Fruit fly (Drosophila melanogaster) whole organism, embryonic: ENCODE measurements around the gene CG3918.
"Not testable (repeated sequence)": the region's sequence is repeated elsewhere in the genome, so short reads cannot be mapped to it uniquely, and the experiment has no call there.

Source experiments
- BtbVII ChIP-seq: fragments of 200-800 bp; sonication (Bioruptor generic); optimal IDR thresholded peaks from 3 replicates; lab custom pipeline; 2017; ENCODE audit warnings: missing biosample characterization, mild to moderate bottlenecking, missing genetic modification characterization
- Bteb2 ChIP-seq: fragments of 200-800 bp; sonication (Bioruptor generic); optimal IDR thresholded peaks from 2 replicates; lab custom pipeline; 2016; ENCODE audit warnings: missing biosample characterization, missing genetic modification characterization
- CG10267 ChIP-seq: fragments of 200-800 bp; sonication (Bioruptor generic); optimal IDR thresholded peaks from 2 replicates; lab custom pipeline; 2018; ENCODE audit warnings: missing biosample characterization, mild to moderate bottlenecking, missing genetic modification characterization, moderate library complexity
- CG12391 ChIP-seq: fragments of 200-800 bp; sonication (Bioruptor generic); optimal IDR thresholded peaks from 3 replicates; lab custom pipeline; 2018; ENCODE audit warnings: missing biosample characterization, mild to moderate bottlenecking, missing genetic modification characterization, moderate library complexity
- CG13775 ChIP-seq: fragments of 200-800 bp; sonication (Bioruptor generic); optimal IDR thresholded peaks from 3 replicates; lab custom pipeline; 2017; ENCODE audit warnings: missing biosample characterization, mild to moderate bottlenecking, missing genetic modification characterization
- CG14667 ChIP-seq: fragments of 200-800 bp; sonication (Bioruptor generic); IDR thresholded peaks from 2 replicates; pipeline ENCODE4 v1.3.6; 2022; ENCODE audit warnings: missing biosample characterization, missing genetic modification characterization
- CG15601 ChIP-seq: fragments of 200-800 bp; sonication (Bioruptor generic); optimal IDR thresholded peaks from 3 replicates; lab custom pipeline; 2019; ENCODE audit warnings: missing biosample characterization, mild to moderate bottlenecking, missing genetic modification characterization, moderate library complexity
- CG1792 ChIP-seq: fragments of 200-800 bp; sonication (Bioruptor generic); optimal IDR thresholded peaks from 2 replicates; lab custom pipeline; 2016; ENCODE audit warnings: missing biosample characterization, missing genetic modification characterization
- CG18599 ChIP-seq: fragments of 200-800 bp; sonication (Bioruptor generic); optimal IDR thresholded peaks from 3 replicates; lab custom pipeline; 2017; ENCODE audit warnings: missing biosample characterization, missing genetic modification characterization, mild to moderate bottlenecking, moderate library complexity, missing genetic modification reagents
- CG2120 ChIP-seq: fragments of 200-800 bp; sonication (Bioruptor generic); optimal IDR thresholded peaks from 3 replicates; lab custom pipeline; 2016; ENCODE audit warnings: missing biosample characterization, missing genetic modification characterization
- CG32767 ChIP-seq: fragments of 200-800 bp; sonication (Bioruptor generic); IDR thresholded peaks from 2 replicates; pipeline ENCODE4 v1.3.6; 2022; ENCODE audit warnings: missing biosample characterization, missing genetic modification characterization
- CG34422 ChIP-seq: fragments of 200-800 bp; sonication (Bioruptor generic); IDR thresholded peaks from 3 replicates; pipeline ENCODE4 v1.3.6; 2022; ENCODE audit warnings: missing biosample characterization, missing genetic modification characterization
- CG4424 ChIP-seq: fragments of 200-800 bp; sonication (Bioruptor generic); optimal IDR thresholded peaks from 3 replicates; lab custom pipeline; 2016; ENCODE audit warnings: missing biosample characterization, missing genetic modification characterization
- CG5180 ChIP-seq: fragments of 200-800 bp; sonication (Bioruptor generic); optimal IDR thresholded peaks from 3 replicates; lab custom pipeline; 2017; ENCODE audit warnings: missing biosample characterization, missing genetic modification characterization, mild to moderate bottlenecking, moderate library complexity, missing genetic modification reagents
- CG6813 ChIP-seq: fragments of 200-800 bp; sonication (Bioruptor generic); optimal IDR thresholded peaks from 2 replicates; lab custom pipeline; 2017; ENCODE audit warnings: missing biosample characterization, missing genetic modification characterization, mild to moderate bottlenecking, moderate library complexity, missing genetic modification reagents
- CG7786 ChIP-seq: fragments of 200-800 bp; sonication (Bioruptor generic); optimal IDR thresholded peaks from 2 replicates; lab custom pipeline; 2016; ENCODE audit warnings: missing biosample characterization, missing genetic modification characterization
- CG7928 ChIP-seq: fragments of 200-800 bp; sonication (Bioruptor generic); optimal IDR thresholded peaks from 2 replicates; lab custom pipeline; 2017; ENCODE audit warnings: missing biosample characterization, mild to moderate bottlenecking, missing genetic modification characterization
- CG9215 ChIP-seq: fragments of 200-800 bp; sonication (Bioruptor generic); IDR thresholded peaks from 2 replicates; pipeline ENCODE4 v1.3.6; 2022; ENCODE audit warnings: missing biosample characterization, missing genetic modification characterization
- CHES-1-like ChIP-seq: fragments of 200-800 bp; sonication (Bioruptor generic); optimal IDR thresholded peaks from 2 replicates; lab custom pipeline; 2016; ENCODE audit warnings: missing biosample characterization, missing genetic modification characterization
- CoRest ChIP-seq: fragments of 200-800 bp; sonication (Bioruptor generic); optimal IDR thresholded peaks from 3 replicates; lab custom pipeline; 2018; ENCODE audit warnings: missing biosample characterization, mild to moderate bottlenecking, missing genetic modification characterization, moderate library complexity
- Drgx ChIP-seq: fragments of 200-800 bp; sonication (Bioruptor generic); IDR thresholded peaks from 2 replicates; pipeline ENCODE4 v1.3.6; 2022; ENCODE audit warnings: missing biosample characterization, missing genetic modification characterization
- E2f1 ChIP-seq: fragments of 200-800 bp; sonication (Bioruptor generic); IDR thresholded peaks from 2 replicates; pipeline ENCODE4 v1.3.6; 2022; ENCODE audit warnings: missing biosample characterization, missing genetic modification characterization
- HLHmδ ChIP-seq: fragments of 200-800 bp; sonication (Bioruptor generic); optimal IDR thresholded peaks from 2 replicates; lab custom pipeline; 2018; ENCODE audit warnings: missing biosample characterization, mild to moderate bottlenecking, missing genetic modification characterization, moderate library complexity
- Hsf ChIP-seq: fragments of 200-800 bp; sonication (Bioruptor generic); optimal IDR thresholded peaks from 3 replicates; lab custom pipeline; 2016; ENCODE audit warnings: missing biosample characterization, missing genetic modification characterization
- MESR4 ChIP-seq: fragments of 200-800 bp; sonication (Bioruptor generic); optimal IDR thresholded peaks from 2 replicates; lab custom pipeline; 2018; ENCODE audit warnings: missing biosample characterization, mild to moderate bottlenecking, missing genetic modification characterization, moderate library complexity
- Mad ChIP-seq: fragments of 200-800 bp; sonication (Bioruptor generic); optimal IDR thresholded peaks from 2 replicates; lab custom pipeline; 2016; ENCODE audit warnings: missing biosample characterization, missing genetic modification characterization
- Ptx1 ChIP-seq: fragments of 200-800 bp; sonication (Bioruptor generic); IDR thresholded peaks from 2 replicates; pipeline ENCODE4 v1.3.6; 2022; ENCODE audit warnings: missing biosample characterization, missing genetic modification characterization
- Sry-β ChIP-seq: fragments of 200-800 bp; sonication (Bioruptor generic); optimal IDR thresholded peaks from 2 replicates; lab custom pipeline; 2018; ENCODE audit warnings: missing biosample characterization, mild to moderate bottlenecking, missing genetic modification characterization, moderate library complexity
- chif ChIP-seq, 2 experiments: fragments of 200-800 bp; sonication (Bioruptor generic); optimal IDR thresholded peaks; 3 replicates each; lab custom pipeline; 2016; ENCODE audit warnings: missing biosample characterization in 2 of 2, missing genetic modification characterization in 2 of 2
- ci ChIP-seq: fragments of 200-800 bp; sonication (Bioruptor generic); IDR thresholded peaks from 3 replicates; pipeline ENCODE4 v1.3.6; 2022; ENCODE audit warnings: missing biosample characterization, missing genetic modification characterization
- grau ChIP-seq: fragments of 200-800 bp; optimal IDR thresholded peaks from 3 replicates; lab custom pipeline; 2019; ENCODE audit warnings: missing biosample characterization, mild to moderate bottlenecking, missing genetic modification characterization, moderate library complexity
- ken ChIP-seq: fragments of 200-800 bp; sonication (Bioruptor generic); IDR thresholded peaks from 3 replicates; pipeline ENCODE4 v1.3.6; 2022; ENCODE audit warnings: missing biosample characterization, missing genetic modification characterization
- knrl ChIP-seq: fragments of 200-800 bp; sonication (Bioruptor generic); IDR thresholded peaks from 3 replicates; pipeline ENCODE4 v1.3.6; 2022; ENCODE audit warnings: missing biosample characterization, missing genetic modification characterization; ENCODE audit not compliant: partially characterized antibody
- lov ChIP-seq, 2 experiments: fragments of 200-800 bp in 1 of 2; fragments of >200 bp in 1 of 2; sonication (Bioruptor generic) in 1 of 2; IDR thresholded peaks in 1 of 2; optimal IDR thresholded peaks in 1 of 2; 2 replicates in 1 of 2; 3 replicates in 1 of 2; pipeline versions ENCODE4 v1.3.6 to Lab custom; 2017 to 2022; ENCODE audit warnings: missing biosample characterization in 1 of 2, missing genetic modification characterization in 1 of 2
- zen ChIP-seq: fragments of 200-800 bp; sonication (Bioruptor generic); optimal IDR thresholded peaks from 3 replicates; lab custom pipeline; 2018; ENCODE audit warnings: missing biosample characterization, mild to moderate bottlenecking, missing genetic modification characterization, moderate library complexity
- zen2 ChIP-seq: fragments of 200-800 bp; sonication (Bioruptor generic); IDR thresholded peaks from 3 replicates; pipeline ENCODE4 v1.3.6; 2022; ENCODE audit warnings: missing biosample characterization, missing genetic modification characterization; ENCODE audit not compliant: partially characterized antibody

Gene CG3918

dm6 chrX:6524217-6524616, at the start of gene CG3918, which contains the start of gene CG42340 (continued):
- TF ChIP-seq zen (peak; percentile 6), MESR4 (GFP tag; lab: Kevin White, UChicago) (peak; percentile 86), ken (GFP tag; lab: Robert Waterston, UW) (0 out of 3 replicates have a peak, but pooled peaks have one; percentile 9), knrl (peak; percentile 68), zen2 (GFP tag; lab: Robert Waterston, UW) (no peak), ci (GFP tag; lab: Robert Waterston, UW) (0 out of 3 replicates have a peak, but pooled peaks have one; percentile 18), CG7786 (GFP tag; lab: Kevin White, UChicago) (peak; percentile 11), CG18599 (GFP tag; lab: Kevin White, UChicago) (peak; percentile 27), CG6813 (GFP tag; lab: Kevin White, UChicago) (no peak), HLHmδ (GFP tag; lab: Kevin White, UChicago) (no peak), Hsf (no peak), CG9215 (GFP tag; lab: Robert Waterston, UW) (no peak), E2f1 (GFP tag; lab: Robert Waterston, UW) (no peak), CG34422 (GFP tag; lab: Robert Waterston, UW) (peak; percentile 77; the same call in 2 of the 3 replicates), lov (optimal IDR thresholded peaks at IDR 0.05; lab: Kevin White, UChicago) (no peak), lov (GFP tag; IDR thresholded peaks at IDR 0.05; lab: Robert Waterston, UW) (no peak), Ptx1 (GFP tag; lab: Robert Waterston, UW) (0 out of 2 replicates have a peak, but pooled peaks have one; percentile 8), CG5180 (GFP tag; lab: Kevin White, UChicago) (no peak), Mad (GFP tag; lab: Kevin White, UChicago) (peak; percentile 41), chif (GFP tag; optimal IDR thresholded peaks at IDR 0.05; lab: Kevin White, UChicago) (peak; percentile 11 to 35), CG14667 (GFP tag; lab: Robert Waterston, UW) (no peak), BtbVII (GFP tag; lab: Kevin White, UChicago) (no peak), grau (tag; lab: Kevin White, UChicago) (peak; percentile 43), CHES-1-like (GFP tag; lab: Kevin White, UChicago) (peak; percentile 63), CG32767 (GFP tag; lab: Robert Waterston, UW) (no peak), CG2120 (GFP tag; lab: Kevin White, UChicago) (peak; percentile 44), CG1792 (GFP tag; lab: Kevin White, UChicago) (no peak), CG12391 (tag; lab: Kevin White, UChicago) (peak; percentile 36), CG4424 (GFP tag; lab: Kevin White, UChicago) (no peak), CG15601 (tag; lab: Kevin White, UChicago) (peak; percentile 63), CoRest (peak; percentile 45), CG10267 (tag; lab: Kevin White, UChicago) (peak; percentile 55)

- TF ChIP-seq CG4424 (GFP tag; lab: Kevin White, UChicago); CG13775 (GFP tag; lab: Kevin White, UChicago); CG7928: not testable (repeated sequence)
Measured at dm6 chrX:6476867-6477266, 47.4 kb upstream of the CG3918 start, which contains the start of gene CG33666. TSS of gene CG33666 (minus strand) at chrX:6476967.

- TF ChIP-seq Sry-β (GFP tag; lab: Kevin White, UChicago); Drgx; Bteb2: not testable (repeated sequence)
Measured at dm6 chrX:6478749-6479148, 45.5 kb upstream of the CG3918 start, which contains the start of gene CG33665. TSS of gene CG33665 (minus strand) at chrX:6478849.
